Worm (Caenorhabditis elegans): ENCODE results near the gene R04D3.2.

The R04D3.2 gene

DNA sequence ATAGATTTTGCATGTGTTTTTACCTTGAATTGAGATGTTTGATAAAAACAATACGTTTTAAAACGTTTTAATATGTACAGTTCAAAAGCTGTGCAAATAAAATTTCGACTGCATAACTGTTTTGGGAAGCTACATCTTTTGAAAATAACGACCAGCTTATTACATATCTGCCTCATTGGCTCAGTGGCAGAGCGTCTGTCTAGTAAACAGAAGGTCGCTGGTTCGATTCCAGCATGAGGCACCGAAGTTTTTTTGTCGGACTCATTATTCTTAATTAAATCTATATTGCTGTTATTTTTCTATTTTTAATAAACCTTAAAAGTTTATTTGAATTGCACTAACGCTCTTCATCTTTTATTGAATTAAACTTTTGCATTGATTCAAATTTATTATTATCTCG is 6.6 kb upstream of the R04D3.2 start (continued):
- TF ChIP-seq nhr-25 (tag; optimal IDR thresholded peaks at IDR 0.05; ENCODE audit: borderline replicate concordance, insufficient read depth) (no peak), hif-1 (tag; optimal IDR thresholded peaks at IDR 0.05) (no peak), daf-19 (GFP tag; conservative IDR thresholded peaks at IDR 0.05) (no peak), fkh-10 (GFP tag; optimal IDR thresholded peaks at IDR 0.05) (no peak), mxl-2 (GFP tag; conservative IDR thresholded peaks at IDR 0.05) (no peak)

DNA sequence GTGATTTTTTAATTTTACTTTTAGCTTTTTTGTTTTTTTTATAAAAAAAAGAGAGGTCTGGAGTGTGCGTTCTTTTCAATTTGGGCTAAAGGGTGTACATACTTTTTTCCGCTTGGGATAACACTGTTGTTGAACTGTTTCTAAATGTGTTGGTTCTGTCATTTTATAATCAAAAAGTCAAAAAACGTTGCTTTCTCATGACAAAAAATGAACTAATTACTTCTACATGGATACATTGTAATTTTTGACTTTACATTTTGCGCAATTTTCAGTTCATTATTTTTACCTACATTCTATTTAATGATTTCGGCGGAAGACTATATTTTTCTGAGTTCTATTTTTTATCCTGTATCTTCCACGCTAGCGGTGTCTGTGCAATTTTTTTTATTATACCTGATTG is 5.1 kb upstream of the R04D3.2 start, which contains the start of gene srd-38:
srd-38 (plus strand) TSS at position 301 of the 400 bp plus-strand sequence.
- TF ChIP-seq hlh-11 (tag; optimal IDR thresholded peaks at IDR 0.05) (no peak), egl-27 (tag; optimal IDR thresholded peaks at IDR 0.05) (no peak), dve-1 (tag; optimal IDR thresholded peaks at IDR 0.05; ENCODE audit: insufficient read depth) (no peak)

DNA sequence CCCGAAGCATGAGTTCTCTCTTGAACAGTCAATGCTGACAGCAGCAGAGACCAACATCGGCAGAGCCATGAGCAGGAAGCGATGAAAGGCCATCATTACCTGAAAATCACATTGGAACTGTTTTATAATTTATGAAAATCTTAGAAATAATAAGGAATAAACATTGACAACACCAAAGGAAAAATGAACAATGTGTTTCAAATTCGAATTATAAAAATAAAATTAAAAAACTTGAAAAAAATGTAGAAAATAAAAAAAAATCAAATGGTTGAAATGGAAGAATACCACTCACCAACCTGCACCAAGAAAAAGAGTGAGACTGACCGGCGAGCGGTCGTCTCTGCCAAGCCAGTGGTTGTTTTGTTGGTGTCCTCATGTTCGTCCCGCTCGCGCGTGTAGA is 4.1 kb upstream of the R04D3.2 start, which contains the start of gene R04D3.3:
R04D3.3 (minus strand) TSS at position 101 of the 400 bp plus-strand sequence.
- TF ChIP-seq egl-27 (tag; optimal IDR thresholded peaks at IDR 0.05): no peak
- TF ChIP-seq unc-62 (GFP tag; optimal IDR thresholded peaks at IDR 0.05 in 1 of 2): peak in 1 of 2 experiments; percentile 53
- no peak for TF ChIP-seq unc-62 (tag; optimal IDR thresholded peaks at IDR 0.05)

DNA sequence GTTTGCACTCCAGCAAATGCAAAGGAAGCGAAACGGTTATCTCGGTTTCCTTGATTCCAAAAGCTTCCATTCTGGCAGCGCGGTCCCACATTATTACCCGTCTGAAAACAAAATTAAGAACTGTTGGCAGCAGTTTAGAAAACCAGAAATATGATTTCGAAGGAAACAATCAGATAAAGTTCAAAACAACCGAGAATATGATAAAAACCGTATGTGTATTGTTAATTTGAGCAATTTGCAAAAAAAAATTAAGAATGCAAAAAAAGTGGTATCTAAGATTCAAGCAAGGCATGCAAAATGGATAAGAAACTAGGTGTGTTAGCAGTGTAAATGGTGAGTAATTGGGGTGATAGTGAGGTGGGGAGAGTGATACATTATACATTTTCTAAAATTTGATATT is 2.3 kb upstream of the R04D3.2 start, which contains the start of gene R04D3.4:
R04D3.4 (minus strand) TSS at position 101 of the 400 bp plus-strand sequence.
- no peak for TF ChIP-seq sdz-12 (GFP tag; optimal IDR thresholded peaks at IDR 0.05)
- TF ChIP-seq lir-3 (tag; optimal IDR thresholded peaks at IDR 0.05): no peak
- TF ChIP-seq daf-12 (tag; optimal IDR thresholded peaks at IDR 0.05): no peak
- no peak for TF ChIP-seq T26A8.4 (GFP tag; IDR thresholded peaks at IDR 0.05)
- TF ChIP-seq lim-7 (GFP tag; IDR thresholded peaks at IDR 0.05): no peak
- no peak for TF ChIP-seq F26F4.8 (GFP tag; conservative IDR thresholded peaks at IDR 0.05)
- no peak for TF ChIP-seq lin-15B (tag; optimal IDR thresholded peaks at IDR 0.05)
- TF ChIP-seq Y105C5A.15 (GFP tag; IDR thresholded peaks at IDR 0.05): no peak
- no peak for TF ChIP-seq ceh-44 (GFP tag; IDR thresholded peaks at IDR 0.05)
- no peak for TF ChIP-seq mdl-1 (tag; optimal IDR thresholded peaks at IDR 0.05)
- no peak for TF ChIP-seq egl-43 (GFP tag; IDR thresholded peaks at IDR 0.05)
- TF ChIP-seq mxl-2 (GFP tag; conservative IDR thresholded peaks at IDR 0.05): no peak
- no peak for TF ChIP-seq ZK546.5 (tag; optimal IDR thresholded peaks at IDR 0.05)
- no peak for TF ChIP-seq mes-2 (tag; optimal IDR thresholded peaks at IDR 0.05; ENCODE audit: poor library complexity, severe bottlenecking)

DNA sequence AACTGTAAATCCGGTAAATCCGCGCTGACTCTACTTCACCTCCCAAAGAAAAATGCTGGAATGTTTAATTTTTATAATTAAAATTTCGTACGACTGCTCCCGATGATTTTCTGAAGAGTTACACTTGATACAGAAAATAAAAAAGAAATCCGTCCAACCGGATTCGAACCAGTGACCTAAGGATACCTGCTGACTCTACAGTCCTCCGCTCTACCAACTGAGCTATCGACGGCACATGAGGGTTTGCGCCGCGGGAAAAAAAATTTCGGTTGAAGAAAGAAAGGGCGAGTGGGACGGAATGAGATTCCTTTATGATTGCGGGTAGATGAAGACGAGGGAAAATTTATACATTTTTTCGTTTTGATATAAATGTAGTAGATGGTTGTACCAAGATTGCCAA is 1.8 kb downstream of the R04D3.2 start:
- TF ChIP-seq vab-7 (GFP tag; IDR thresholded peaks at IDR 0.05): 0 out of 2 replicates have a peak, but pooled peaks have one; percentile 61
- TF ChIP-seq egl-43 (GFP tag; IDR thresholded peaks at IDR 0.05): peak; percentile 81
- TF ChIP-seq ama-1 (optimal IDR thresholded peaks at IDR 0.05): no peak
- no peak for TF ChIP-seq ztf-7 (tag; optimal IDR thresholded peaks at IDR 0.05)
- no peak for TF ChIP-seq mxl-3 (GFP tag; optimal IDR thresholded peaks at IDR 0.05)
- no peak for TF ChIP-seq nhr-237 (tag; optimal IDR thresholded peaks at IDR 0.05)
- no peak for TF ChIP-seq F49E8.2 (tag; optimal IDR thresholded peaks at IDR 0.05; ENCODE audit: borderline replicate concordance)
- no peak for TF ChIP-seq nhr-10 (tag; optimal IDR thresholded peaks at IDR 0.05)
- TF ChIP-seq ztf-11 (tag; optimal IDR thresholded peaks at IDR 0.05): no peak
- no peak for TF ChIP-seq egl-27 (tag; optimal IDR thresholded peaks at IDR 0.05)
- peak; percentile 16 for TF ChIP-seq nhr-48 (tag; optimal IDR thresholded peaks at IDR 0.05)
- no peak for TF ChIP-seq nhr-111 (GFP tag; optimal IDR thresholded peaks at IDR 0.05)
- TF ChIP-seq dpl-1 (GFP tag; optimal IDR thresholded peaks at IDR 0.05): no peak
- TF ChIP-seq lsy-2 (tag; optimal IDR thresholded peaks at IDR 0.05): no peak
- no peak for TF ChIP-seq snpc-4 (tag; optimal IDR thresholded peaks at IDR 0.05)
- peak; percentile 73 for TF ChIP-seq pha-4 (GFP tag; IDR thresholded peaks at IDR 0.05)
- TF ChIP-seq pha-4 (tag; optimal IDR thresholded peaks at IDR 0.05): no peak
- no peak for TF ChIP-seq mxl-2 (GFP tag; conservative IDR thresholded peaks at IDR 0.05)
- peak; percentile 19 for TF ChIP-seq duxl-1 (tag; optimal IDR thresholded peaks at IDR 0.05; ENCODE audit: poor library complexity)
- peak; percentile 78 for TF ChIP-seq lim-7 (GFP tag; IDR thresholded peaks at IDR 0.05)
- no peak for TF ChIP-seq zfp-2 (tag; optimal IDR thresholded peaks at IDR 0.05)
- no peak for TF ChIP-seq nhr-25 (tag; optimal IDR thresholded peaks at IDR 0.05; ENCODE audit: borderline replicate concordance, insufficient read depth)
- TF ChIP-seq ceh-20 (GFP tag; IDR thresholded peaks at IDR 0.05): no peak
- no peak for TF ChIP-seq lin-29 (GFP tag; IDR thresholded peaks at IDR 0.05)
- no peak for TF ChIP-seq ZK546.5 (tag; optimal IDR thresholded peaks at IDR 0.05)
- no peak for TF ChIP-seq php-3 (GFP tag; IDR thresholded peaks at IDR 0.05)
